Worm (Caenorhabditis elegans) whole organism, L1 larva: ENCODE measurements around the gene T04F3.5.

Source experiments
- C04F5.9 ChIP-seq: sonication (generic microtip); optimal IDR thresholded peaks from 2 replicates; lab custom pipeline; 2016; ENCODE audit warnings: missing genetic modification characterization, missing compliant biosample characterization
- C16A3.4 ChIP-seq: fragments of 150-350 bp; optimal IDR thresholded peaks from 2 replicates; lab custom pipeline; 2014; ENCODE audit warnings: missing biosample characterization, missing genetic modification characterization
- C34B4.2 ChIP-seq: sonication (generic microtip); optimal IDR thresholded peaks from 2 replicates; lab custom pipeline; 2017; ENCODE audit warnings: mild to moderate bottlenecking, missing genetic modification characterization, missing compliant biosample characterization
- F16B12.6 ChIP-seq: fragments of 150-350 bp; optimal IDR thresholded peaks from 2 replicates; lab custom pipeline; 2014; ENCODE audit warnings: missing biosample characterization, missing genetic modification characterization
- Y116A8C.19 ChIP-seq: sonication (generic microtip); optimal IDR thresholded peaks from 2 replicates; lab custom pipeline; 2016; ENCODE audit warnings: missing compliant biosample characterization, missing genetic modification characterization, borderline replicate concordance
- aha-1 ChIP-seq: fragments of 150-350 bp; optimal IDR thresholded peaks from 2 replicates; lab custom pipeline; 2014; ENCODE audit warnings: missing biosample characterization, missing genetic modification characterization
- blmp-1 ChIP-seq: fragments of 150-350 bp; optimal IDR thresholded peaks from 2 replicates; lab custom pipeline; 2014; ENCODE audit warnings: missing biosample characterization, missing genetic modification characterization
- ceh-63 ChIP-seq: fragments of 200-800 bp; sonication (Bioruptor generic); optimal IDR thresholded peaks from 2 replicates; lab custom pipeline; 2018; ENCODE audit warnings: mild to moderate bottlenecking, missing genetic modification characterization, missing compliant biosample characterization
- ceh-8 ChIP-seq: fragments of 200-800 bp; sonication (Bioruptor generic); optimal IDR thresholded peaks from 2 replicates; lab custom pipeline; 2018; ENCODE audit warnings: mild to moderate bottlenecking, missing genetic modification characterization, moderate library complexity, missing compliant biosample characterization
- ceh-82 ChIP-seq, 3 experiments: fragments of 150-350 bp in 1 of 3; sonication (generic microtip) in 2 of 3; optimal IDR thresholded peaks; 2 replicates each; lab custom pipeline; 2014 to 2017; ENCODE audit warnings: missing biosample characterization in 3 of 3, missing genetic modification characterization in 3 of 3
- ceh-88 ChIP-seq: fragments of 200-800 bp; sonication (Bioruptor generic); IDR thresholded peaks from 2 replicates; pipeline ENCODE4 v1.3.6; 2022; ENCODE audit warnings: missing genetic modification characterization, missing compliant biosample characterization
- ces-1 ChIP-seq: fragments of 150-350 bp; optimal IDR thresholded peaks from 2 replicates; lab custom pipeline; 2014; ENCODE audit warnings: missing biosample characterization, missing genetic modification reagents, missing genetic modification characterization
- dpl-1 ChIP-seq, 3 experiments: fragments of 150-350 bp in 2 of 3; sonication (generic microtip) in 1 of 3; optimal IDR thresholded peaks; 2 replicates each; lab custom pipeline; 2014 to 2017; ENCODE audit warnings: missing biosample characterization in 3 of 3, missing genetic modification characterization in 3 of 3, missing genetic modification reagents in 3 of 3
- efl-1 ChIP-seq, 4 experiments: fragments of 150-350 bp; optimal IDR thresholded peaks in 3 of 4; peaks in 1 of 4; 1 replicate in 1 of 4; 2 replicates in 3 of 4; lab custom pipeline; 2014; ENCODE audit warnings: missing biosample characterization in 2 of 4, missing genetic modification characterization in 2 of 4, missing genetic modification reagents in 2 of 4
- elt-2 ChIP-seq: sonication (generic microtip); optimal IDR thresholded peaks from 2 replicates; lab custom pipeline; 2016; ENCODE audit warnings: missing genetic modification characterization, mild to moderate bottlenecking, inconsistent platforms, missing compliant biosample characterization, missing genetic modification reagents
- elt-3 ChIP-seq, 6 experiments: fragments of 150-350 bp in 1 of 6; sonication (generic microtip); optimal IDR thresholded peaks; 2 replicates each; lab custom pipeline; 2017 to 2018; ENCODE audit warnings: missing biosample characterization in 6 of 6, missing genetic modification characterization in 6 of 6, inconsistent platforms in 1 of 6
- ets-5 ChIP-seq: fragments of 200-800 bp; sonication (Bioruptor generic); IDR thresholded peaks from 2 replicates; pipeline ENCODE4 v1.3.6; 2022; ENCODE audit warnings: missing genetic modification characterization, missing compliant biosample characterization
- fkh-4 ChIP-seq: sonication (generic microtip); optimal IDR thresholded peaks from 2 replicates; lab custom pipeline; 2016; ENCODE audit warnings: missing compliant biosample characterization, missing genetic modification characterization, borderline replicate concordance
- fkh-8 ChIP-seq: sonication (generic microtip); optimal IDR thresholded peaks from 2 replicates; lab custom pipeline; 2016; ENCODE audit warnings: mild to moderate bottlenecking, missing genetic modification characterization, missing compliant biosample characterization
- hlh-4 ChIP-seq: sonication (generic microtip); optimal IDR thresholded peaks from 2 replicates; lab custom pipeline; 2016; ENCODE audit warnings: mild to moderate bottlenecking, missing genetic modification characterization, missing compliant biosample characterization
- hpl-2 ChIP-seq: fragments of 150-350 bp; optimal IDR thresholded peaks from 2 replicates; lab custom pipeline; 2014; ENCODE audit warnings: missing biosample characterization, missing genetic modification reagents, missing genetic modification characterization
- jun-1 ChIP-seq: fragments of 150-350 bp; optimal IDR thresholded peaks from 2 replicates; lab custom pipeline; 2014; ENCODE audit warnings: missing biosample characterization, missing genetic modification reagents, missing genetic modification characterization
- lin-14 ChIP-seq: fragments of 200-800 bp; sonication (Bioruptor generic); optimal IDR thresholded peaks from 2 replicates; lab custom pipeline; 2018; ENCODE audit warnings: mild to moderate bottlenecking, missing genetic modification characterization, moderate library complexity, missing compliant biosample characterization
- lin-15B ChIP-seq: fragments of 150-350 bp; sonication (generic microtip); optimal IDR thresholded peaks from 3 replicates; lab custom pipeline; 2014; ENCODE audit warnings: missing biosample characterization, missing genetic modification characterization
- lin-39 ChIP-seq: fragments of 150-350 bp; optimal IDR thresholded peaks from 2 replicates; lab custom pipeline; 2014; ENCODE audit warnings: missing biosample characterization, missing genetic modification reagents, missing genetic modification characterization
- mab-9 ChIP-seq: fragments of 200-800 bp; sonication (Bioruptor generic); IDR thresholded peaks from 2 replicates; pipeline ENCODE4 v1.3.6; 2022; ENCODE audit warnings: missing genetic modification reagents, missing genetic modification characterization, missing compliant biosample characterization
- mef-2 ChIP-seq: fragments of 150-350 bp; optimal IDR thresholded peaks from 2 replicates; lab custom pipeline; 2014; ENCODE audit warnings: missing biosample characterization, missing genetic modification characterization
- mep-1 ChIP-seq: fragments of 150-350 bp; optimal IDR thresholded peaks from 2 replicates; lab custom pipeline; 2014; ENCODE audit warnings: missing biosample characterization, missing genetic modification characterization
- nhr-11 ChIP-seq: fragments of 150-350 bp; optimal IDR thresholded peaks from 2 replicates; lab custom pipeline; 2014; ENCODE audit warnings: missing biosample characterization, missing genetic modification characterization
- nhr-12 ChIP-seq: sonication (generic microtip); optimal IDR thresholded peaks from 2 replicates; lab custom pipeline; 2017; ENCODE audit warnings: missing biosample characterization, missing genetic modification characterization
- nhr-20 ChIP-seq: sonication (generic microtip); optimal IDR thresholded peaks from 2 replicates; lab custom pipeline; 2016; ENCODE audit warnings: mild to moderate bottlenecking, missing genetic modification characterization, missing compliant biosample characterization
- nhr-28 ChIP-seq: fragments of 150-350 bp; optimal IDR thresholded peaks from 2 replicates; lab custom pipeline; 2014; ENCODE audit warnings: missing biosample characterization, missing genetic modification characterization
- nhr-47 ChIP-seq: sonication (generic microtip); optimal IDR thresholded peaks from 2 replicates; lab custom pipeline; 2016; ENCODE audit warnings: mild to moderate bottlenecking, missing genetic modification characterization, moderate library complexity, missing compliant biosample characterization
- nhr-71 ChIP-seq: sonication (generic microtip); optimal IDR thresholded peaks from 2 replicates; lab custom pipeline; 2016; ENCODE audit warnings: mild to moderate bottlenecking, missing genetic modification characterization, moderate library complexity, missing compliant biosample characterization
- nhr-76 ChIP-seq: sonication (generic microtip); optimal IDR thresholded peaks from 2 replicates; lab custom pipeline; 2017; ENCODE audit warnings: missing biosample characterization, missing genetic modification characterization
- nhr-77 ChIP-seq: fragments of 150-350 bp; optimal IDR thresholded peaks from 2 replicates; lab custom pipeline; 2014; ENCODE audit warnings: missing biosample characterization, missing genetic modification characterization
- nhr-84 ChIP-seq: sonication (generic microtip); optimal IDR thresholded peaks from 2 replicates; lab custom pipeline; 2017; ENCODE audit warnings: missing biosample characterization, missing genetic modification characterization
- nhr-90 ChIP-seq: sonication (generic microtip); optimal IDR thresholded peaks from 2 replicates; lab custom pipeline; 2016; ENCODE audit warnings: mild to moderate bottlenecking, missing genetic modification characterization, missing compliant biosample characterization; ENCODE audit not compliant: poor library complexity
- pag-3 ChIP-seq: sonication (generic microtip); optimal IDR thresholded peaks from 2 replicates; lab custom pipeline; 2017; ENCODE audit warnings: missing genetic modification characterization, mild to moderate bottlenecking, missing compliant biosample characterization, antibody characterized with exemption, borderline replicate concordance; ENCODE audit not compliant: insufficient read depth
- pax-3 ChIP-seq: fragments of 200-800 bp; sonication (Bioruptor generic); optimal IDR thresholded peaks from 2 replicates; lab custom pipeline; 2018; ENCODE audit warnings: mild to moderate bottlenecking, missing genetic modification characterization, moderate library complexity, missing compliant biosample characterization
- pqm-1 ChIP-seq: sonication (generic microtip); optimal IDR thresholded peaks from 3 replicates; lab custom pipeline; 2017; ENCODE audit warnings: missing biosample characterization, missing genetic modification characterization
- snu-23 ChIP-seq: sonication (generic microtip); optimal IDR thresholded peaks from 2 replicates; lab custom pipeline; 2016; ENCODE audit warnings: missing genetic modification characterization, missing compliant biosample characterization
- sox-4 ChIP-seq: sonication (generic microtip); optimal IDR thresholded peaks from 2 replicates; lab custom pipeline; 2016; ENCODE audit warnings: missing genetic modification characterization, missing compliant biosample characterization
- sptf-1 ChIP-seq: fragments of 150-350 bp; optimal IDR thresholded peaks from 2 replicates; lab custom pipeline; 2014; ENCODE audit warnings: missing biosample characterization, missing genetic modification characterization
- sup-37 ChIP-seq: fragments of 200-800 bp; sonication (Bioruptor generic); optimal IDR thresholded peaks from 2 replicates; lab custom pipeline; 2018; ENCODE audit warnings: mild to moderate bottlenecking, missing genetic modification characterization, missing compliant biosample characterization
- swsn-7 ChIP-seq: sonication (generic microtip); optimal IDR thresholded peaks from 2 replicates; lab custom pipeline; 2016; ENCODE audit warnings: missing genetic modification characterization, missing compliant biosample characterization
- tbx-2 ChIP-seq: sonication (generic microtip); optimal IDR thresholded peaks from 2 replicates; lab custom pipeline; 2016; ENCODE audit warnings: missing genetic modification characterization, missing compliant biosample characterization
- tlp-1 ChIP-seq: fragments of 150-350 bp; optimal IDR thresholded peaks from 2 replicates; lab custom pipeline; 2014; ENCODE audit warnings: missing biosample characterization, missing genetic modification characterization
- unc-30 ChIP-seq: sonication (generic microtip); optimal IDR thresholded peaks from 2 replicates; lab custom pipeline; 2017; ENCODE audit warnings: missing biosample characterization, missing genetic modification characterization
- unc-62 ChIP-seq: fragments of 150-350 bp; optimal IDR thresholded peaks from 2 replicates; lab custom pipeline; 2014; ENCODE audit warnings: missing biosample characterization, missing genetic modification reagents, missing genetic modification characterization
- unc-86 ChIP-seq: sonication (generic microtip); optimal IDR thresholded peaks from 2 replicates; lab custom pipeline; 2016; ENCODE audit warnings: missing genetic modification characterization, missing compliant biosample characterization
- zag-1 ChIP-seq: fragments of 150-350 bp; optimal IDR thresholded peaks from 2 replicates; lab custom pipeline; 2014; ENCODE audit warnings: missing biosample characterization, missing genetic modification characterization
- ztf-4 ChIP-seq: fragments of 150-350 bp; optimal IDR thresholded peaks from 2 replicates; lab custom pipeline; 2014; ENCODE audit warnings: missing biosample characterization, missing genetic modification characterization

Gene T04F3.5

DNA sequence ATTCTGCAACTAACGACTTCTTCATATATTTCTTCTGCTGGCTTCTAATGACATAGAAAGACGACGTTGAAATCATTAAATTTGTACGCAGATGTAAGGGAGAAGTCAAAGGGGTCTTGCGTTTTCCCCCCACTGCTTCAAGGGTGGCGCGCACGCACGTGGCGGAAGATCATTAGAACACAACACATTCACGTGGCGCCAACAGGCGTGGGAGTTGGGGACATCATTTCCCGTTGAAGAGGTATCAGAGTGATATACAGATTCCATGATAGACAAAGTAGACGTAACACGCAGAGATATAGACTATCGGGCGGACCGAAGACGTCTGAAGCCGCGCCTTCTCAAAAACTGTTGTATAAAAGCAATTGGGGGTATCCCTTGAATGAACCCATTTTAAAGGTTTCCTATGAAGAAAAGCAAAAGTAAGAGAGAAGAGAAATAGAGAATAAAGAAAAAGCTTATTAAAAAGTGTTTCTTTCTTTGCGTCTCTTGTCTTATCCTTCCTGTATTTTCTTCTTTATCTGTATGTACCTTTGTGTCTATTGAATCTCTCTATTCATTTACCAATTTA lies 38.9 kb downstream of the T04F3.5 start (continued):
- no peak for TF ChIP-seq ces-1 (GFP tag; lab: Kevin White, UChicago)
- TF ChIP-seq mab-9 (GFP tag; lab: Robert Waterston, UW) = peak; percentile 58; the same call in 1 of the 2 replicates
- TF ChIP-seq ceh-63 (GFP tag; lab: Kevin White, UChicago) = no peak
- TF ChIP-seq nhr-90 (tag; lab: Kevin White, UChicago) = peak; percentile 88
- no peak for TF ChIP-seq F16B12.6 (tag; lab: Kevin White, UChicago)
- no peak for TF ChIP-seq mep-1
- no peak for TF ChIP-seq efl-1 (optimal IDR thresholded peaks at IDR 0.05; lab: Kevin White, UChicago)
- no peak for TF ChIP-seq efl-1 (GFP tag; optimal IDR thresholded peaks at IDR 0.05 in 1 of 2; lab: Kevin White, UChicago)
- TF ChIP-seq sup-37 (GFP tag; lab: Kevin White, UChicago) = no peak
- TF ChIP-seq pag-3 (tag; lab: Kevin White, UChicago) = no peak
- no peak for TF ChIP-seq ceh-8 (GFP tag; lab: Kevin White, UChicago)
- TF ChIP-seq unc-62 (GFP tag; lab: Kevin White, UChicago) = no peak
- no peak for TF ChIP-seq Y116A8C.19 (tag; lab: Kevin White, UChicago)
- TF ChIP-seq nhr-77 = no peak
- TF ChIP-seq hpl-2 = no peak
- no peak for TF ChIP-seq zag-1
- TF ChIP-seq fkh-8 = no peak
- TF ChIP-seq elt-2 = no peak
- no peak for TF ChIP-seq tlp-1 (tag; lab: Kevin White, UChicago)
- TF ChIP-seq sox-4 = no peak
- no peak for TF ChIP-seq C04F5.9
- no peak for TF ChIP-seq nhr-84 (tag; lab: Kevin White, UChicago)
- TF ChIP-seq swsn-7 (tag; lab: Kevin White, UChicago) = peak; percentile 23
- TF ChIP-seq elt-3 (tag; optimal IDR thresholded peaks at IDR 0.05; lab: Kevin White, UChicago) = peak in 5 of 6 experiments; percentile 21 to 91 (median 48)
- no peak for TF ChIP-seq pax-3
- no peak for TF ChIP-seq hlh-4 (tag; lab: Kevin White, UChicago)
- peak; percentile 89 for TF ChIP-seq lin-14 (GFP tag; lab: Kevin White, UChicago)
- TF ChIP-seq blmp-1 = peak; percentile 80
- TF ChIP-seq lin-39 (tag; lab: Kevin White, UChicago) = no peak
- TF ChIP-seq ets-5 (GFP tag; lab: Robert Waterston, UW) = no peak
- no peak for TF ChIP-seq C34B4.2 (tag; lab: Kevin White, UChicago)
- TF ChIP-seq nhr-76 (tag; lab: Kevin White, UChicago) = no peak
- no peak for TF ChIP-seq unc-86 (tag; lab: Kevin White, UChicago)
- no peak for TF ChIP-seq unc-30 (tag; lab: Kevin White, UChicago)
- no peak for TF ChIP-seq nhr-11
- peak; percentile 76 for TF ChIP-seq nhr-47 (tag; lab: Kevin White, UChicago)
- TF ChIP-seq nhr-20 = peak; percentile 94
- TF ChIP-seq ztf-4 = no peak
- TF ChIP-seq snu-23 (GFP tag; lab: Kevin White, UChicago) = peak; percentile 76
- TF ChIP-seq nhr-28 (tag; lab: Kevin White, UChicago) = no peak
- no peak for TF ChIP-seq sptf-1 (tag; lab: Kevin White, UChicago)
- TF ChIP-seq tbx-2 (tag; lab: Kevin White, UChicago) = peak; percentile 78
- no peak for TF ChIP-seq pqm-1 (tag; lab: Kevin White, UChicago)
- TF ChIP-seq fkh-4 = no peak
- TF ChIP-seq lin-15B (tag; lab: Kevin White, UChicago) = no peak
- TF ChIP-seq mef-2 (tag; lab: Kevin White, UChicago) = no peak
- TF ChIP-seq nhr-71 (tag; lab: Kevin White, UChicago) = peak; percentile 93
- TF ChIP-seq aha-1 (tag; lab: Kevin White, UChicago) = no peak
- TF ChIP-seq C16A3.4 = peak; percentile 46
- no peak for TF ChIP-seq ceh-82 (tag; optimal IDR thresholded peaks at IDR 0.05; lab: Kevin White, UChicago)
- no peak for TF ChIP-seq ceh-88 (GFP tag; lab: Robert Waterston, UW)
- no peak for TF ChIP-seq nhr-12 (tag; lab: Kevin White, UChicago)
- TF ChIP-seq dpl-1 (GFP tag; optimal IDR thresholded peaks at IDR 0.05; lab: Kevin White, UChicago) = no peak
- TF ChIP-seq jun-1 = peak; percentile 24
